Fruit fly (Drosophila melanogaster): ENCODE measurements around the gene Flacc.

DNA sequence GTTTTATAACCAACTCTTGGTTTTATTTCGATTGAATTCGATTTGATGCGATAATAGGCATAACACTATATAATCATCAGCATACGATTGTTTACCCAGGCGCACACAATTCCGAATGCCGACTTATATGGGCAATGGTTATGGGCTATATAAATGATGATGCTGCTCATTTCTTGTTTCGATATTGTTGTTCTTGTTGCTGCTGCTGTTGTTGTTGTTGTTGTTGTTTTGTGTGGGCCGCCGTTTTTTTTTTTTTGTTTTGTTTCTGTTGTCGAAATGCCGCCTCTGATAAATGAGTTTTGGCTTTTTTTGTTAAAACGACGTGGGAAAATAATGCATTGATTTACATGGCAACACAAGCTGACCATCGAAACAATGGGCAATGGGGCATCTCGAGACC is 46.0 kb upstream of the Flacc start:
- no peak for TF ChIP-seq pzg (GFP tag; optimal IDR thresholded peaks at IDR 0.05)
- no peak for TF ChIP-seq Hr78 (GFP tag; optimal IDR thresholded peaks at IDR 0.05)
- no peak for TF ChIP-seq BtbVII (GFP tag; optimal IDR thresholded peaks at IDR 0.05)
- no peak for TF ChIP-seq bcd (GFP tag; optimal IDR thresholded peaks at IDR 0.05)
- TF ChIP-seq NC2α (GFP tag; optimal IDR thresholded peaks at IDR 0.05): no peak
- no peak for TF ChIP-seq CG17328 (GFP tag; IDR thresholded peaks at IDR 0.05)
- no peak for TF ChIP-seq Oli (tag; optimal IDR thresholded peaks at IDR 0.05)
- no peak for TF ChIP-seq CG1647 (GFP tag; optimal IDR thresholded peaks at IDR 0.05)
- TF ChIP-seq btn (GFP tag; optimal IDR thresholded peaks at IDR 0.05): no peak
- TF ChIP-seq CHES-1-like (GFP tag; optimal IDR thresholded peaks at IDR 0.05): no peak
